Fruit fly (Drosophila melanogaster) whole organism, embryonic: ENCODE results near the gene CG18132.

Source experiments
- CG11085 ChIP-seq: fragments of 200-800 bp; sonication (Bioruptor generic); IDR thresholded peaks from 2 replicates; pipeline ENCODE4 v1.3.6; 2022; ENCODE audit warnings: missing biosample characterization, missing genetic modification characterization
- CG11247 ChIP-seq: fragments of 200-800 bp; sonication (Bioruptor generic); IDR thresholded peaks from 2 replicates; pipeline ENCODE4 v1.3.6; 2022; ENCODE audit warnings: missing biosample characterization, missing genetic modification characterization
- CG11560 ChIP-seq: fragments of 200-800 bp; sonication (Bioruptor generic); IDR thresholded peaks from 3 replicates; pipeline ENCODE4 v1.3.6; 2022; ENCODE audit warnings: missing biosample characterization, missing genetic modification characterization
- CG11696 ChIP-seq: fragments of 200-800 bp; sonication (Bioruptor generic); IDR thresholded peaks from 2 replicates; pipeline ENCODE4 v1.3.6; 2022; ENCODE audit warnings: missing biosample characterization, missing genetic modification characterization
- CG13424 ChIP-seq: fragments of 200-800 bp; sonication (Bioruptor generic); optimal IDR thresholded peaks from 2 replicates; lab custom pipeline; 2019; ENCODE audit warnings: missing biosample characterization, mild to moderate bottlenecking, missing genetic modification characterization, moderate library complexity
- CG13775 ChIP-seq: fragments of 200-800 bp; sonication (Bioruptor generic); optimal IDR thresholded peaks from 3 replicates; lab custom pipeline; 2017; ENCODE audit warnings: missing biosample characterization, mild to moderate bottlenecking, missing genetic modification characterization
- CG14441 ChIP-seq: fragments of 200-800 bp; sonication (Bioruptor generic); IDR thresholded peaks from 2 replicates; pipeline ENCODE4 v1.3.6; 2022; ENCODE audit warnings: missing biosample characterization, missing genetic modification characterization
- CG15269 ChIP-seq: fragments of 200-800 bp; sonication (Bioruptor generic); optimal IDR thresholded peaks from 2 replicates; lab custom pipeline; 2018; ENCODE audit warnings: missing biosample characterization, mild to moderate bottlenecking, missing genetic modification characterization, moderate library complexity
- CG15601 ChIP-seq: fragments of 200-800 bp; sonication (Bioruptor generic); optimal IDR thresholded peaks from 3 replicates; lab custom pipeline; 2019; ENCODE audit warnings: missing biosample characterization, mild to moderate bottlenecking, missing genetic modification characterization, moderate library complexity
- CG17328 ChIP-seq: fragments of 200-800 bp; sonication (Bioruptor generic); IDR thresholded peaks from 2 replicates; pipeline ENCODE4 v1.3.6; 2022; ENCODE audit warnings: missing biosample characterization, missing genetic modification characterization
- CG17359 ChIP-seq: fragments of 200-800 bp; sonication (Bioruptor generic); optimal IDR thresholded peaks from 3 replicates; lab custom pipeline; 2018; ENCODE audit warnings: missing biosample characterization, mild to moderate bottlenecking, missing genetic modification characterization, moderate library complexity
- CG17829 ChIP-seq: fragments of 200-800 bp; optimal IDR thresholded peaks from 2 replicates; lab custom pipeline; 2019; ENCODE audit warnings: missing biosample characterization, mild to moderate bottlenecking, missing genetic modification characterization, moderate library complexity
- CG2678 ChIP-seq: fragments of 200-800 bp; sonication (Bioruptor generic); optimal IDR thresholded peaks from 3 replicates; lab custom pipeline; 2019; ENCODE audit warnings: missing biosample characterization, mild to moderate bottlenecking, missing genetic modification characterization, moderate library complexity
- CG2875 ChIP-seq: fragments of 200-800 bp; sonication (Bioruptor generic); optimal IDR thresholded peaks from 2 replicates; lab custom pipeline; 2017; ENCODE audit warnings: missing biosample characterization, mild to moderate bottlenecking, missing genetic modification characterization, missing genetic modification reagents
- CG4360 ChIP-seq: fragments of 200-800 bp; sonication (Bioruptor generic); IDR thresholded peaks from 2 replicates; pipeline ENCODE4 v1.3.6; 2022; ENCODE audit warnings: missing biosample characterization, missing genetic modification characterization
- CG4424 ChIP-seq: fragments of 200-800 bp; sonication (Bioruptor generic); optimal IDR thresholded peaks from 3 replicates; lab custom pipeline; 2016; ENCODE audit warnings: missing biosample characterization, missing genetic modification characterization
- CG4820 ChIP-seq: fragments of 200-800 bp; sonication (Bioruptor generic); optimal IDR thresholded peaks from 3 replicates; lab custom pipeline; 2016; ENCODE audit warnings: missing biosample characterization, missing genetic modification characterization
- CG5180 ChIP-seq: fragments of 200-800 bp; sonication (Bioruptor generic); optimal IDR thresholded peaks from 3 replicates; lab custom pipeline; 2017; ENCODE audit warnings: missing biosample characterization, missing genetic modification characterization, mild to moderate bottlenecking, moderate library complexity, missing genetic modification reagents
- CG6689 ChIP-seq: fragments of 200-800 bp; sonication (Bioruptor generic); IDR thresholded peaks from 2 replicates; pipeline ENCODE4 v1.3.6; 2022; ENCODE audit warnings: missing biosample characterization, missing genetic modification characterization
- CG7372 ChIP-seq: fragments of 200-800 bp; sonication (Bioruptor generic); IDR thresholded peaks from 2 replicates; pipeline ENCODE4 v1.3.6; 2022; ENCODE audit warnings: missing biosample characterization, missing genetic modification characterization
- CG8924 ChIP-seq: fragments of 200-800 bp; optimal IDR thresholded peaks from 3 replicates; lab custom pipeline; 2019; ENCODE audit warnings: missing biosample characterization, mild to moderate bottlenecking, missing genetic modification characterization, moderate library complexity
- Camta ChIP-seq: fragments of 200-800 bp; sonication (Bioruptor generic); optimal IDR thresholded peaks from 2 replicates; lab custom pipeline; 2016; ENCODE audit warnings: missing biosample characterization, missing genetic modification characterization
- D ChIP-seq, 2 experiments: fragments of 200-800 bp in 1 of 2; fragments of >200 bp in 1 of 2; sonication (Bioruptor generic) in 1 of 2; optimal IDR thresholded peaks; 2 replicates in 1 of 2; 3 replicates in 1 of 2; lab custom pipeline; 2017; ENCODE audit warnings: mild to moderate bottlenecking in 1 of 2, missing biosample characterization in 1 of 2, missing genetic modification characterization in 1 of 2, missing genetic modification reagents in 1 of 2
- HHEX ChIP-seq: fragments of 200-800 bp; sonication (Bioruptor generic); optimal IDR thresholded peaks from 3 replicates; lab custom pipeline; 2017; ENCODE audit warnings: missing biosample characterization, mild to moderate bottlenecking, missing genetic modification characterization, missing genetic modification reagents
- HLHmδ ChIP-seq: fragments of 200-800 bp; sonication (Bioruptor generic); optimal IDR thresholded peaks from 2 replicates; lab custom pipeline; 2018; ENCODE audit warnings: missing biosample characterization, mild to moderate bottlenecking, missing genetic modification characterization, moderate library complexity
- Hey ChIP-seq: fragments of 200-800 bp; sonication (Bioruptor generic); optimal IDR thresholded peaks from 3 replicates; lab custom pipeline; 2018; ENCODE audit warnings: missing biosample characterization, mild to moderate bottlenecking, missing genetic modification characterization
- Lhr ChIP-seq: fragments of 200-800 bp; sonication (Bioruptor generic); optimal IDR thresholded peaks from 3 replicates; lab custom pipeline; 2017; ENCODE audit warnings: mild to moderate bottlenecking, missing biosample characterization, missing genetic modification reagents, missing genetic modification characterization
- Lim3 ChIP-seq: fragments of 200-800 bp; sonication (Bioruptor generic); IDR thresholded peaks from 2 replicates; pipeline ENCODE4 v1.3.6; 2022; ENCODE audit warnings: missing biosample characterization, missing genetic modification characterization
- NC2α ChIP-seq: fragments of 200-800 bp; sonication (Bioruptor generic); optimal IDR thresholded peaks from 2 replicates; lab custom pipeline; 2016; ENCODE audit warnings: missing biosample characterization, missing genetic modification characterization
- Neu2 ChIP-seq: fragments of 200-800 bp; sonication (Bioruptor generic); optimal IDR thresholded peaks from 3 replicates; lab custom pipeline; 2016; ENCODE audit warnings: missing biosample characterization, missing genetic modification characterization, borderline replicate concordance
- Nf-YA ChIP-seq: fragments of 200-800 bp; sonication (Bioruptor generic); IDR thresholded peaks from 2 replicates; pipeline ENCODE4 v1.3.6; 2022; ENCODE audit warnings: missing biosample characterization, missing genetic modification characterization
- Trl ChIP-seq, 3 experiments: fragments of >200 bp in 2 of 3; fragments of 200-800 bp in 1 of 3; sonication (Bioruptor generic) in 1 of 3; optimal IDR thresholded peaks; 2 replicates in 1 of 3; 3 replicates in 2 of 3; lab custom pipeline; 2016 to 2017; ENCODE audit warnings: missing biosample characterization in 1 of 3, missing genetic modification characterization in 1 of 3
- bab2 ChIP-seq: fragments of 200-800 bp; sonication (Bioruptor generic); optimal IDR thresholded peaks from 2 replicates; lab custom pipeline; 2016; ENCODE audit warnings: missing biosample characterization, missing genetic modification characterization
- bsh ChIP-seq, 2 experiments: fragments of 200-800 bp; sonication (Bioruptor generic); optimal IDR thresholded peaks; 2 replicates each; lab custom pipeline; 2017 to 2018; ENCODE audit warnings: mild to moderate bottlenecking in 2 of 2, missing biosample characterization in 2 of 2, missing genetic modification characterization in 2 of 2, moderate library complexity in 1 of 2
- chif ChIP-seq, 2 experiments: fragments of 200-800 bp; sonication (Bioruptor generic); optimal IDR thresholded peaks; 3 replicates each; lab custom pipeline; 2016; ENCODE audit warnings: missing biosample characterization in 2 of 2, missing genetic modification characterization in 2 of 2
- chn ChIP-seq: fragments of 200-800 bp; sonication (Bioruptor generic); optimal IDR thresholded peaks from 2 replicates; lab custom pipeline; 2016; ENCODE audit warnings: missing biosample characterization, missing genetic modification characterization
- da ChIP-seq: fragments of 200-800 bp; sonication (Bioruptor generic); optimal IDR thresholded peaks from 2 replicates; lab custom pipeline; 2016; ENCODE audit warnings: missing biosample characterization, missing genetic modification characterization
- emc ChIP-seq: fragments of 200-800 bp; sonication (Bioruptor generic); optimal IDR thresholded peaks from 2 replicates; lab custom pipeline; 2016; ENCODE audit warnings: missing biosample characterization, missing genetic modification characterization
- her ChIP-seq: fragments of 200-800 bp; sonication (Bioruptor generic); optimal IDR thresholded peaks from 2 replicates; lab custom pipeline; 2016; ENCODE audit warnings: missing biosample characterization, missing genetic modification characterization
- ind ChIP-seq: fragments of 200-800 bp; sonication (Bioruptor generic); optimal IDR thresholded peaks from 3 replicates; lab custom pipeline; 2016; ENCODE audit warnings: missing biosample characterization, missing genetic modification characterization
- ken ChIP-seq: fragments of 200-800 bp; sonication (Bioruptor generic); IDR thresholded peaks from 3 replicates; pipeline ENCODE4 v1.3.6; 2022; ENCODE audit warnings: missing biosample characterization, missing genetic modification characterization
- klu ChIP-seq: fragments of 200-800 bp; sonication (Bioruptor generic); IDR thresholded peaks from 2 replicates; pipeline ENCODE4 v1.3.6; 2022; ENCODE audit warnings: missing biosample characterization, missing genetic modification characterization
- lov ChIP-seq, 2 experiments: fragments of 200-800 bp in 1 of 2; fragments of >200 bp in 1 of 2; sonication (Bioruptor generic) in 1 of 2; IDR thresholded peaks in 1 of 2; optimal IDR thresholded peaks in 1 of 2; 2 replicates in 1 of 2; 3 replicates in 1 of 2; pipeline versions ENCODE4 v1.3.6 to Lab custom; 2017 to 2022; ENCODE audit warnings: missing biosample characterization in 1 of 2, missing genetic modification characterization in 1 of 2
- mld ChIP-seq: fragments of 200-800 bp; sonication (Bioruptor generic); IDR thresholded peaks from 3 replicates; pipeline ENCODE4 v1.3.6; 2022; ENCODE audit warnings: missing biosample characterization, missing genetic modification characterization; ENCODE audit not compliant: partially characterized antibody
- otp ChIP-seq: fragments of 200-800 bp; sonication (Bioruptor generic); IDR thresholded peaks from 3 replicates; pipeline ENCODE4, ENCODE4 v1.3.6; 2022; ENCODE audit warnings: missing biosample characterization, missing genetic modification characterization
- ssp ChIP-seq: fragments of 200-800 bp; sonication (Bioruptor generic); IDR thresholded peaks from 2 replicates; pipeline ENCODE4 v1.3.6; 2022; ENCODE audit warnings: missing biosample characterization, missing genetic modification characterization
- tin ChIP-seq: fragments of 200-800 bp; sonication (Bioruptor generic); optimal IDR thresholded peaks from 3 replicates; lab custom pipeline; 2016; ENCODE audit warnings: missing biosample characterization, missing genetic modification characterization
- wdn ChIP-seq: fragments of 200-800 bp; sonication (Bioruptor generic); IDR thresholded peaks from 2 replicates; pipeline ENCODE4 v1.3.6; 2022; ENCODE audit warnings: missing biosample characterization, missing genetic modification characterization

CG18132 gene

dm6 chr2L:1473427-1473826, 43.9 kb downstream of the CG18132 start (continued):
- TF ChIP-seq her (GFP tag; lab: Kevin White, UChicago), result no peak
- peak; percentile 52; the same call in 1 of the 2 replicates for TF ChIP-seq CG17328 (GFP tag; lab: Robert Waterston, UW)
- TF ChIP-seq D (optimal IDR thresholded peaks at IDR 0.05; lab: Kevin White, UChicago), result no peak
- TF ChIP-seq D (GFP tag; optimal IDR thresholded peaks at IDR 0.05; lab: Kevin White, UChicago), result peak; percentile 57
- no peak for TF ChIP-seq HLHmδ (GFP tag; lab: Kevin White, UChicago)
- TF ChIP-seq lov (optimal IDR thresholded peaks at IDR 0.05; lab: Kevin White, UChicago), result no peak
- peak; percentile 72; the same call in 2 of the 3 replicates for TF ChIP-seq lov (GFP tag; IDR thresholded peaks at IDR 0.05; lab: Robert Waterston, UW)
- no peak for TF ChIP-seq emc (GFP tag; lab: Kevin White, UChicago)
- TF ChIP-seq Lim3, result no peak
- TF ChIP-seq bab2 (GFP tag; lab: Kevin White, UChicago), result peak; percentile 6
- TF ChIP-seq CG6689 (GFP tag; lab: Robert Waterston, UW), result peak; percentile 68
- peak; percentile 30 for TF ChIP-seq CG13775 (GFP tag; lab: Kevin White, UChicago)
- peak; percentile 52 for TF ChIP-seq chn (GFP tag; lab: Kevin White, UChicago)
- TF ChIP-seq Nf-YA (GFP tag; lab: Robert Waterston, UW), result peak; percentile 61; the same call in 1 of the 2 replicates
- TF ChIP-seq mld (GFP tag; lab: Robert Waterston, UW), result no peak
- peak; percentile 54 for TF ChIP-seq CG4360 (GFP tag; lab: Robert Waterston, UW)
- 0 out of 2 replicates have a peak, but pooled peaks have one; percentile 36 for TF ChIP-seq CG14441 (GFP tag; lab: Robert Waterston, UW)
- TF ChIP-seq tin, result peak; percentile 27
- TF ChIP-seq CG17829 (tag; lab: Kevin White, UChicago), result peak; percentile 70
- TF ChIP-seq CG2678, result peak; percentile 47
- TF ChIP-seq CG11560, result no peak
- TF ChIP-seq CG11696, result peak; percentile 36; the same call in 1 of the 2 replicates
- TF ChIP-seq da (GFP tag; lab: Kevin White, UChicago), result no peak
- peak; percentile 26 for TF ChIP-seq Camta (GFP tag; lab: Kevin White, UChicago)
- peak; percentile 31; the same call in 1 of the 2 replicates for TF ChIP-seq ssp (GFP tag; lab: Robert Waterston, UW)
- peak in 1 of 2 experiments; percentile 55 for TF ChIP-seq bsh (GFP tag; optimal IDR thresholded peaks at IDR 0.05; lab: Kevin White, UChicago)
- TF ChIP-seq Lhr, result no peak
- TF ChIP-seq wdn, result 0 out of 2 replicates have a peak, but pooled peaks have one; percentile 42
- TF ChIP-seq CG8924 (tag; lab: Kevin White, UChicago), result peak; percentile 52
- TF ChIP-seq ind (GFP tag; lab: Kevin White, UChicago), result peak; percentile 27
- TF ChIP-seq Hey (tag; lab: Kevin White, UChicago), result peak; percentile 47
- peak; percentile 21 for TF ChIP-seq CG2875 (GFP tag; lab: Kevin White, UChicago)
- TF ChIP-seq CG11085 (GFP tag; lab: Robert Waterston, UW), result 0 out of 2 replicates have a peak, but pooled peaks have one; percentile 13
- TF ChIP-seq CG4424 (GFP tag; lab: Kevin White, UChicago), result peak; percentile 44
- peak; percentile 36 for TF ChIP-seq CG13424 (tag; lab: Kevin White, UChicago)
- peak; percentile 24 for TF ChIP-seq HHEX (GFP tag; lab: Kevin White, UChicago)
- TF ChIP-seq klu (GFP tag; lab: Robert Waterston, UW), result no peak
- peak; percentile 19 to 61 for TF ChIP-seq chif (GFP tag; optimal IDR thresholded peaks at IDR 0.05; lab: Kevin White, UChicago)
- TF ChIP-seq NC2α, result no peak
- TF ChIP-seq CG4820 (GFP tag; lab: Kevin White, UChicago), result peak; percentile 18
- TF ChIP-seq CG15601 (tag; lab: Kevin White, UChicago), result peak; percentile 14
- TF ChIP-seq Trl (optimal IDR thresholded peaks at IDR 0.05; lab: Kevin White, UChicago), result no peak
- TF ChIP-seq Trl (GFP tag; optimal IDR thresholded peaks at IDR 0.05; lab: Kevin White, UChicago), result peak; percentile 2
- no peak for TF ChIP-seq Neu2
- peak; percentile 22 for TF ChIP-seq CG17359
- peak; percentile 3 for TF ChIP-seq CG15269 (tag; lab: Kevin White, UChicago)
- peak; percentile 65; the same call in 2 of the 3 replicates for TF ChIP-seq otp (GFP tag; lab: Robert Waterston, UW)
- TF ChIP-seq ken, result peak; percentile 56; the same call in 1 of the 3 replicates
- 0 out of 2 replicates have a peak, but pooled peaks have one; percentile 11 for TF ChIP-seq CG7372 (GFP tag; lab: Robert Waterston, UW)
- peak; percentile 46; the same call in 1 of the 2 replicates for TF ChIP-seq CG11247 (GFP tag; lab: Robert Waterston, UW)
- peak; percentile 4 for TF ChIP-seq CG5180 (GFP tag; lab: Kevin White, UChicago)
